Worm (Caenorhabditis elegans): Measurements from ENCODE around the gene dhs-11.
A peak's percentile ranks its signal among the peaks of the same experiment; 100 is the strongest.

The dhs-11 gene

DNA sequence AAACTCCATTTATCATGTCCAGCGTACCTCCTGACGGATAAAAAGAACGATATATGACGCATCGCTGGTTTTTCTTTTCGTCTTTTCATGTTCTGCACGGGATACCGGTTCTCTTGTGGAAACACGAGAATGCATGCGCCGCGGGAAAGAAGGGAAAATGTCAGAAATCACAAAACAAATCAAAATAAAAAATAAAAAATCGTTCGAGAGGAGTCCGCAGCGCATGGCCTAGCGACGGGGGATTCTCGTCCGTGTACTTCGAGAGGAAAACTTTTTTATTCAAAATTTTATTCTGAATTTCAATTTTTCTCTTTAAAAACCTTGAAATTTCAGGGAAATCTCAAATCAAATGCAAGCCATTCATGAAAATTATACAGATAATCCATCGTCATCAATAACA, 21.5 kb downstream of the dhs-11 start, which contains the start of the genes lron-10 and hpr-9 (continued):
- TF ChIP-seq lin-38 (GFP tag; IDR thresholded peaks at IDR 0.05), result peak; percentile 76
- peak; percentile 91 for TF ChIP-seq dmd-9 (GFP tag; IDR thresholded peaks at IDR 0.05)
- no peak for TF ChIP-seq lim-7 (GFP tag; IDR thresholded peaks at IDR 0.05)
- no peak for TF ChIP-seq nhr-41 (GFP tag; IDR thresholded peaks at IDR 0.05)
- TF ChIP-seq Y105C5A.15 (GFP tag; IDR thresholded peaks at IDR 0.05), result no peak
- peak; percentile 12 for TF ChIP-seq F37D6.2 (tag; optimal IDR thresholded peaks at IDR 0.05)
- TF ChIP-seq egl-43 (GFP tag; IDR thresholded peaks at IDR 0.05), result no peak
- peak; percentile 93 for TF ChIP-seq unc-130 (GFP tag; optimal IDR thresholded peaks at IDR 0.05)
- 0 out of 4 replicates have a peak, but pooled peaks of 1 of the 2 experiments have one; percentile 17 for TF ChIP-seq madf-5 (GFP tag; IDR thresholded peaks at IDR 0.05)
- TF ChIP-seq fkh-10 (GFP tag; optimal IDR thresholded peaks at IDR 0.05), result no peak
- peak; percentile 78 for TF ChIP-seq dve-1 (tag; optimal IDR thresholded peaks at IDR 0.05; ENCODE audit: insufficient read depth)
- TF ChIP-seq Y5F2A.4 (GFP tag; optimal IDR thresholded peaks at IDR 0.05), result no peak
- TF ChIP-seq nhr-28 (tag; optimal IDR thresholded peaks at IDR 0.05), result peak; percentile 68
- no peak for TF ChIP-seq zip-11 (GFP tag; IDR thresholded peaks at IDR 0.05)
- TF ChIP-seq ZK337.2 (GFP tag; IDR thresholded peaks at IDR 0.05), result peak; percentile 94
- TF ChIP-seq F44E2.7 (GFP tag; IDR thresholded peaks at IDR 0.05), result no peak
- TF ChIP-seq unc-39 (tag; optimal IDR thresholded peaks at IDR 0.05), result no peak
- TF ChIP-seq aha-1 (tag), result peak; percentile 86
- peak; percentile 86 for TF ChIP-seq hlh-11 (tag; optimal IDR thresholded peaks at IDR 0.05)
- TF ChIP-seq lin-29 (GFP tag; IDR thresholded peaks at IDR 0.05), result peak; percentile 62; the same call in 1 of the 2 replicates
- TF ChIP-seq spr-1 (tag; optimal IDR thresholded peaks at IDR 0.05), result peak; percentile 52
- TF ChIP-seq set-16 (GFP tag; IDR thresholded peaks at IDR 0.05), result no peak
- peak in 1 of 2 experiments; percentile 90 for TF ChIP-seq lsy-2 (tag; optimal IDR thresholded peaks at IDR 0.05)
- no peak for TF ChIP-seq ceh-82 (tag; optimal IDR thresholded peaks at IDR 0.05)
- no peak for TF ChIP-seq zag-1 (tag; optimal IDR thresholded peaks at IDR 0.05)
- peak; percentile 83 for TF ChIP-seq nhr-102 (tag; optimal IDR thresholded peaks at IDR 0.05)
- TF ChIP-seq nhr-76 (tag; optimal IDR thresholded peaks at IDR 0.05), result no peak
- TF ChIP-seq pqm-1 (tag; optimal IDR thresholded peaks at IDR 0.05), result no peak
- no peak for TF ChIP-seq ZK546.5 (tag; optimal IDR thresholded peaks at IDR 0.05)
- TF ChIP-seq nhr-10 (tag; optimal IDR thresholded peaks at IDR 0.05), result no peak
- TF ChIP-seq lin-39 (tag; optimal IDR thresholded peaks at IDR 0.05), result no peak
- TF ChIP-seq T26A8.4 (GFP tag; IDR thresholded peaks at IDR 0.05), result peak; percentile 71
- no peak for TF ChIP-seq tag-97 (GFP tag; IDR thresholded peaks at IDR 0.05)
- peak; percentile 20 for TF ChIP-seq ztf-7 (tag; optimal IDR thresholded peaks at IDR 0.05)
- no peak for TF ChIP-seq vab-7 (GFP tag; IDR thresholded peaks at IDR 0.05)
- TF ChIP-seq unc-62 (GFP tag; optimal IDR thresholded peaks at IDR 0.05 in 1 of 2), result peak in 1 of 2 experiments; percentile 97
- peak; percentile 26 for TF ChIP-seq unc-62 (tag; optimal IDR thresholded peaks at IDR 0.05)
- TF ChIP-seq nhr-11 (tag; optimal IDR thresholded peaks at IDR 0.05), result no peak
- peak; percentile 86 for TF ChIP-seq duxl-1 (tag; optimal IDR thresholded peaks at IDR 0.05; ENCODE audit: poor library complexity)
- no peak for TF ChIP-seq F10B5.3 (tag; optimal IDR thresholded peaks at IDR 0.05)
- 0 out of 2 replicates have a peak, but pooled peaks have one; percentile 30 for TF ChIP-seq php-3 (GFP tag; IDR thresholded peaks at IDR 0.05)
- TF ChIP-seq hif-1 (tag; optimal IDR thresholded peaks at IDR 0.05), result peak in 1 of 2 experiments; percentile 94
- no peak for TF ChIP-seq ctbp-1 (GFP tag; IDR thresholded peaks at IDR 0.05)
- TF ChIP-seq lin-15B (tag; optimal IDR thresholded peaks at IDR 0.05), result no peak
- TF ChIP-seq skn-1 (tag; optimal IDR thresholded peaks at IDR 0.05), result no peak
- no peak for TF ChIP-seq aly-2 (tag; optimal IDR thresholded peaks at IDR 0.05)
- peak; percentile 18 for TF ChIP-seq nhr-6 (tag; optimal IDR thresholded peaks at IDR 0.05)
- peak; percentile 23 for TF ChIP-seq nhr-77 (tag; optimal IDR thresholded peaks at IDR 0.05)
- TF ChIP-seq F49E8.2 (tag; optimal IDR thresholded peaks at IDR 0.05; ENCODE audit: borderline replicate concordance), result peak; percentile 57
- TF ChIP-seq zfp-3 (GFP tag; conservative IDR thresholded peaks at IDR 0.05), result 0 out of 2 replicates have a peak, but pooled peaks have one; percentile 43
- peak; percentile 32 for TF ChIP-seq zip-2 (tag; optimal IDR thresholded peaks at IDR 0.05)
- TF ChIP-seq daf-12 (tag; optimal IDR thresholded peaks at IDR 0.05), result no peak
- peak; percentile 58 for TF ChIP-seq nhr-48 (tag; optimal IDR thresholded peaks at IDR 0.05)
